Worm (Caenorhabditis elegans): Measurements from ENCODE around the gene srbc-16.

ce11 chrV:2218803-2219202 lies 37.0 kb downstream of the srbc-16 start, which contains the start of gene nhr-56:
- TF ChIP-seq tbx-11 (GFP tag; IDR thresholded peaks at IDR 0.05) = no peak
- no peak for TF ChIP-seq aly-1 (tag; optimal IDR thresholded peaks at IDR 0.05)
- TF ChIP-seq flt-1 (GFP tag; IDR thresholded peaks at IDR 0.05) = no peak
- no peak for TF ChIP-seq F13C5.2 (tag; optimal IDR thresholded peaks at IDR 0.05)
- TF ChIP-seq ceh-36 (tag; optimal IDR thresholded peaks at IDR 0.05) = no peak
- TF ChIP-seq B0310.2 (tag; optimal IDR thresholded peaks at IDR 0.05) = no peak
- no peak for TF ChIP-seq tbx-37 (GFP tag; conservative IDR thresholded peaks at IDR 0.05)
- no peak for TF ChIP-seq sea-1 (GFP tag; conservative IDR thresholded peaks at IDR 0.05)
- no peak for TF ChIP-seq ama-1 (optimal IDR thresholded peaks at IDR 0.05)
- no peak for TF ChIP-seq tra-4 (tag; optimal IDR thresholded peaks at IDR 0.05)
